Worm (Caenorhabditis elegans) whole organism, early embryonic: ENCODE data around the gene C44H9.5.

Experiments
- B0310.2 ChIP-seq: sonication (generic microtip); optimal IDR thresholded peaks from 2 replicates; lab custom pipeline; 2016; ENCODE audit warnings: mild to moderate bottlenecking, missing genetic modification characterization, missing compliant biosample characterization
- F13C5.2 ChIP-seq: sonication (generic microtip); optimal IDR thresholded peaks from 2 replicates; lab custom pipeline; 2017; ENCODE audit warnings: mild to moderate bottlenecking, missing genetic modification characterization, inconsistent platforms, missing compliant biosample characterization
- aly-1 ChIP-seq: sonication (generic microtip); optimal IDR thresholded peaks from 2 replicates; lab custom pipeline; 2016; ENCODE audit warnings: missing genetic modification characterization, missing compliant biosample characterization
- ama-1 ChIP-seq: fragments of 150-350 bp; optimal IDR thresholded peaks from 2 replicates; lab custom pipeline; 2014
- ceh-13 ChIP-seq: fragments of 200-800 bp; sonication (Bioruptor generic); optimal IDR thresholded peaks from 2 replicates; lab custom pipeline; 2018; ENCODE audit warnings: mild to moderate bottlenecking, missing genetic modification characterization, missing compliant biosample characterization
- ceh-36 ChIP-seq: sonication (generic microtip); optimal IDR thresholded peaks from 2 replicates; lab custom pipeline; 2016; ENCODE audit warnings: missing genetic modification characterization, inconsistent platforms, missing compliant biosample characterization
- ets-7 ChIP-seq: sonication (generic microtip); optimal IDR thresholded peaks from 2 replicates; lab custom pipeline; 2016; ENCODE audit warnings: missing genotype, missing genetic modification characterization, missing compliant biosample characterization
- flt-1 ChIP-seq: fragments of 200-800 bp; sonication (Bioruptor generic); IDR thresholded peaks from 2 replicates; pipeline ENCODE4 v1.3.6; 2022; ENCODE audit warnings: missing genetic modification characterization, missing compliant biosample characterization
- hmbx-1 ChIP-seq: sonication (generic microtip); optimal IDR thresholded peaks from 2 replicates; lab custom pipeline; 2016; ENCODE audit warnings: mild to moderate bottlenecking, missing genetic modification characterization, missing compliant biosample characterization
- hmg-4 ChIP-seq: fragments of 200-800 bp; sonication (Bioruptor generic); optimal IDR thresholded peaks from 2 replicates; lab custom pipeline; 2018; ENCODE audit warnings: mild to moderate bottlenecking, missing genetic modification characterization, missing compliant biosample characterization
- hnd-1 ChIP-seq: sonication (generic microtip); optimal IDR thresholded peaks from 2 replicates; lab custom pipeline; 2016; ENCODE audit warnings: missing genetic modification characterization, missing compliant biosample characterization
- pes-1 ChIP-seq: fragments of 200-800 bp; sonication (Bioruptor generic); IDR thresholded peaks from 2 replicates; pipeline ENCODE4 v1.3.6; 2022; ENCODE audit warnings: missing genetic modification reagents, missing genetic modification characterization, missing compliant biosample characterization
- scrt-1 ChIP-seq: fragments of 200-800 bp; sonication (Bioruptor generic); IDR thresholded peaks from 2 replicates; pipeline ENCODE4 v1.3.6; 2022; ENCODE audit warnings: missing genetic modification characterization, missing compliant biosample characterization
- sea-1 ChIP-seq: fragments of 200-800 bp; sonication (Bioruptor generic); conservative IDR thresholded peaks from 2 replicates; pipeline ENCODE4 v1.3.6; 2022; ENCODE audit warnings: missing genetic modification characterization, missing compliant biosample characterization
- tbx-11 ChIP-seq: fragments of 200-800 bp; sonication (Bioruptor generic); IDR thresholded peaks from 2 replicates; pipeline ENCODE4 v1.3.6; 2022; ENCODE audit warnings: missing genetic modification characterization, missing compliant biosample characterization
- tbx-37 ChIP-seq: fragments of 200-800 bp; sonication (Bioruptor generic); conservative IDR thresholded peaks from 2 replicates; pipeline ENCODE4 v1.3.6; 2022; ENCODE audit warnings: missing genetic modification reagents, missing genetic modification characterization, missing compliant biosample characterization
- tra-4 ChIP-seq: sonication (generic microtip); optimal IDR thresholded peaks from 2 replicates; lab custom pipeline; 2017; ENCODE audit warnings: missing genetic modification characterization, missing compliant biosample characterization

Gene C44H9.5

DNA sequence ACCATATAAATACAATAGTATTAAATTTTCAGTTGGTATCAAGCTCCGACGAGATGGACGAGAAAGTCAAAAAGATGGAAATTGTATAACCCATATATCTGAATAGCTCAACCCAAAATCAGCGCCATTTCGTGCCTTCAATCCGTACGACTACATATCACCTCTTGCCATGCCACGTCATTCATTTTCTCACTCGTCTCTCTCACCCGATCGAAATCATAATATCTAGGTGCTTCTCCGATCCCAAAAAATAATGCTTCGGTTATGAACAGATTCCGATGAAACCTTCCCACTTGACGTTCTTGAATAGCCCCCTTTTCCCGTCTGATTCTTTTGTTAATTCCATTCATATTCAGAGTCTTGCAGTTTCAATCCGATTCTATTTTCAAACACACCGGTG lies 31.7 kb upstream of the C44H9.5 start:
- TF ChIP-seq hnd-1 (tag; lab: Kevin White, UChicago) (no peak), sea-1 (GFP tag; lab: Robert Waterston, UW) (no peak), ceh-36 (tag; lab: Kevin White, UChicago) (no peak), ceh-13 (GFP tag; lab: Kevin White, UChicago) (no peak), B0310.2 (tag; lab: Kevin White, UChicago) (no peak), ets-7 (tag; lab: Kevin White, UChicago) (no peak), flt-1 (GFP tag; lab: Robert Waterston, UW) (no peak), hmg-4 (GFP tag; lab: Kevin White, UChicago) (no peak), F13C5.2 (no peak), tra-4 (tag; lab: Kevin White, UChicago) (no peak), tbx-37 (GFP tag; lab: Robert Waterston, UW) (no peak), tbx-11 (GFP tag; lab: Robert Waterston, UW) (no peak), pes-1 (GFP tag; lab: Robert Waterston, UW) (no peak), aly-1 (tag; lab: Kevin White, UChicago) (no peak), scrt-1 (no peak), hmbx-1 (tag; lab: Kevin White, UChicago) (no peak), ama-1 (no peak)

ce11 chrV:12879349-12879748 lies 29.7 kb upstream of the C44H9.5 start:
- no peak for TF ChIP-seq hmg-4 (GFP tag; lab: Kevin White, UChicago)
- no peak for TF ChIP-seq scrt-1
- no peak for TF ChIP-seq ama-1
- no peak for TF ChIP-seq aly-1 (tag; lab: Kevin White, UChicago)
- TF ChIP-seq hnd-1 (tag; lab: Kevin White, UChicago): no peak
- TF ChIP-seq ceh-36 (tag; lab: Kevin White, UChicago): no peak
- no peak for TF ChIP-seq ets-7 (tag; lab: Kevin White, UChicago)
- TF ChIP-seq tbx-37 (GFP tag; lab: Robert Waterston, UW): no peak
- TF ChIP-seq ceh-13 (GFP tag; lab: Kevin White, UChicago): no peak
- TF ChIP-seq F13C5.2: no peak
- TF ChIP-seq flt-1 (GFP tag; lab: Robert Waterston, UW): no peak
- TF ChIP-seq tbx-11 (GFP tag; lab: Robert Waterston, UW): no peak
- TF ChIP-seq tra-4 (tag; lab: Kevin White, UChicago): no peak
- no peak for TF ChIP-seq hmbx-1 (tag; lab: Kevin White, UChicago)
- no peak for TF ChIP-seq B0310.2 (tag; lab: Kevin White, UChicago)
- no peak for TF ChIP-seq sea-1 (GFP tag; lab: Robert Waterston, UW)
- TF ChIP-seq pes-1 (GFP tag; lab: Robert Waterston, UW): no peak

ce11 chrV:12877579-12877978 lies 27.9 kb upstream of the C44H9.5 start:
- TF ChIP-seq hmbx-1 (tag; lab: Kevin White, UChicago) (no peak), ceh-36 (tag; lab: Kevin White, UChicago) (no peak), scrt-1 (no peak), hmg-4 (GFP tag; lab: Kevin White, UChicago) (no peak), tbx-11 (GFP tag; lab: Robert Waterston, UW) (no peak), flt-1 (GFP tag; lab: Robert Waterston, UW) (no peak), ets-7 (tag; lab: Kevin White, UChicago) (no peak)

ce11 chrV:12876708-12877107 lies 27.0 kb upstream of the C44H9.5 start:
- no peak for TF ChIP-seq tra-4 (tag; lab: Kevin White, UChicago)
- TF ChIP-seq aly-1 (tag; lab: Kevin White, UChicago): no peak
- no peak for TF ChIP-seq flt-1 (GFP tag; lab: Robert Waterston, UW)
- TF ChIP-seq sea-1 (GFP tag; lab: Robert Waterston, UW): no peak
- TF ChIP-seq ets-7 (tag; lab: Kevin White, UChicago): no peak
- TF ChIP-seq F13C5.2: no peak
- no peak for TF ChIP-seq tbx-37 (GFP tag; lab: Robert Waterston, UW)
- TF ChIP-seq tbx-11 (GFP tag; lab: Robert Waterston, UW): no peak
- no peak for TF ChIP-seq ama-1
- no peak for TF ChIP-seq hmg-4 (GFP tag; lab: Kevin White, UChicago)
- TF ChIP-seq B0310.2 (tag; lab: Kevin White, UChicago): no peak
- no peak for TF ChIP-seq ceh-13 (GFP tag; lab: Kevin White, UChicago)

- TF ChIP-seq tbx-11 (GFP tag; lab: Robert Waterston, UW): no peak
- TF ChIP-seq ama-1: no peak
- no peak for TF ChIP-seq ceh-13 (GFP tag; lab: Kevin White, UChicago)
- no peak for TF ChIP-seq tra-4 (tag; lab: Kevin White, UChicago)
- no peak for TF ChIP-seq B0310.2 (tag; lab: Kevin White, UChicago)
- no peak for TF ChIP-seq ceh-36 (tag; lab: Kevin White, UChicago)
Measured at ce11 chrV:12875850-12876249, 26.2 kb upstream of the C44H9.5 start.

ce11 chrV:12871753-12872152 lies 22.1 kb upstream of the C44H9.5 start, which contains the start of gene bus-19:
TSS of gene bus-19 (plus strand) at chrV:12872053.
- TF ChIP-seq ets-7 (tag; lab: Kevin White, UChicago) (no peak), ceh-13 (GFP tag; lab: Kevin White, UChicago) (no peak), B0310.2 (tag; lab: Kevin White, UChicago) (no peak), flt-1 (GFP tag; lab: Robert Waterston, UW) (no peak), scrt-1 (no peak), tra-4 (tag; lab: Kevin White, UChicago) (no peak), tbx-11 (GFP tag; lab: Robert Waterston, UW) (no peak), pes-1 (GFP tag; lab: Robert Waterston, UW) (no peak)

DNA sequence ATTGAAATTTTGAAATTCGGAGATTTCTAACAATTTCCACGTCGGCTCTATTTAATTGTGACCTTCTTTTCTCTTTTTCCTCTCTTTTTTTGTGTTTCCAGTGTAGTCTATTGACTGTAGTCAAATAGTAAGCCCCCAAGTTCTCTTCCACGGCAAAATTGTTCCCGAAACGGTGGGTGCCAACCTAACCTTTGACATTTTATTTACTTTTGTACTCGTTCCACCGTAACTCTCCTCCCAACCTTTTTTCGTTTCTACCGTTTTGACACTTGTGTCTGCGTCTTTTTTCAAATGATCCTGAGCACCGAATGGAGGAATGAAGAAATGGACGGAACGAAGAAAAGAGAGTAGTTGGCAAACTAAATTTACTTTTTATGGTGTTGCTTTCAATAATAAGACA lies 21.1 kb upstream of the C44H9.5 start:
- TF ChIP-seq ceh-36 (tag; lab: Kevin White, UChicago): no peak
- TF ChIP-seq hnd-1 (tag; lab: Kevin White, UChicago): no peak
- TF ChIP-seq sea-1 (GFP tag; lab: Robert Waterston, UW): no peak
- no peak for TF ChIP-seq tra-4 (tag; lab: Kevin White, UChicago)
- TF ChIP-seq pes-1 (GFP tag; lab: Robert Waterston, UW): no peak
- TF ChIP-seq scrt-1: no peak
- no peak for TF ChIP-seq hmg-4 (GFP tag; lab: Kevin White, UChicago)
- no peak for TF ChIP-seq aly-1 (tag; lab: Kevin White, UChicago)
- no peak for TF ChIP-seq ceh-13 (GFP tag; lab: Kevin White, UChicago)
- TF ChIP-seq tbx-37 (GFP tag; lab: Robert Waterston, UW): no peak
- no peak for TF ChIP-seq B0310.2 (tag; lab: Kevin White, UChicago)
- no peak for TF ChIP-seq ets-7 (tag; lab: Kevin White, UChicago)
- TF ChIP-seq hmbx-1 (tag; lab: Kevin White, UChicago): no peak
